Worm (Caenorhabditis elegans): ENCODE results near the gene pgp-6.

- no peak for TF ChIP-seq unc-55 (GFP tag; optimal IDR thresholded peaks at IDR 0.05)
- no peak for TF ChIP-seq egl-27 (tag; optimal IDR thresholded peaks at IDR 0.05)
- TF ChIP-seq nhr-77 (tag; optimal IDR thresholded peaks at IDR 0.05) = no peak
- no peak for TF ChIP-seq unc-39 (tag; optimal IDR thresholded peaks at IDR 0.05)
- no peak for TF ChIP-seq lin-11 (tag; optimal IDR thresholded peaks at IDR 0.05)
- no peak for TF ChIP-seq mdl-1 (tag; optimal IDR thresholded peaks at IDR 0.05)
- TF ChIP-seq lin-13 (GFP tag; optimal IDR thresholded peaks at IDR 0.05) = no peak
- no peak for TF ChIP-seq nhr-10 (tag; optimal IDR thresholded peaks at IDR 0.05)
- TF ChIP-seq nhr-237 (tag; optimal IDR thresholded peaks at IDR 0.05) = no peak
- no peak for TF ChIP-seq nhr-25 (tag; optimal IDR thresholded peaks at IDR 0.05)
- no peak for TF ChIP-seq skn-1 (tag; optimal IDR thresholded peaks at IDR 0.05)
- no peak for TF ChIP-seq gmeb-1 (tag; optimal IDR thresholded peaks at IDR 0.05)
- no peak for TF ChIP-seq zag-1 (tag; optimal IDR thresholded peaks at IDR 0.05)
- TF ChIP-seq aly-2 (tag; optimal IDR thresholded peaks at IDR 0.05) = no peak
Observed at ce11 chrX:10880509-10880908, 3.3 kb upstream of the pgp-6 start, which contains the start of gene T21E8.4.
